Worm (Caenorhabditis elegans) whole organism, mixed stage, embryonic: Measurements from ENCODE around the gene T26H5.8.

Experiments used
- elt-3 ChIP-seq: fragments of 150-350 bp; optimal IDR thresholded peaks from 2 replicates; lab custom pipeline; 2014; ENCODE audit warnings: missing biosample characterization, missing genetic modification characterization
- lsy-2 ChIP-seq: fragments of 150-350 bp; optimal IDR thresholded peaks from 2 replicates; lab custom pipeline; 2014; ENCODE audit warnings: missing biosample characterization, missing genetic modification characterization
- nhr-12 ChIP-seq: fragments of 150-350 bp; optimal IDR thresholded peaks from 2 replicates; lab custom pipeline; 2014; ENCODE audit warnings: missing biosample characterization, missing genetic modification characterization
- nhr-237 ChIP-seq: fragments of 150-350 bp; optimal IDR thresholded peaks from 2 replicates; lab custom pipeline; 2014; ENCODE audit warnings: missing biosample characterization, missing genetic modification characterization
- snpc-4 ChIP-seq: fragments of 150-350 bp; optimal IDR thresholded peaks from 2 replicates; lab custom pipeline; 2014; ENCODE audit warnings: missing biosample characterization, missing genetic modification characterization
- unc-39 ChIP-seq: fragments of 150-350 bp; optimal IDR thresholded peaks from 2 replicates; lab custom pipeline; 2014; ENCODE audit warnings: missing biosample characterization, missing genetic modification characterization
- unc-62 ChIP-seq: fragments of 150-350 bp; optimal IDR thresholded peaks from 2 replicates; lab custom pipeline; 2014; ENCODE audit warnings: missing biosample characterization, missing genetic modification reagents, missing genetic modification characterization

ce11 chrV:15425368-15426091, 7.0 kb downstream of the T26H5.8 start, which contains the start of gene Y36E3A.2:
- TF ChIP-seq unc-39 (tag; lab: Kevin White, UChicago), result no peak
- no peak for TF ChIP-seq nhr-12 (tag; lab: Kevin White, UChicago)
- no peak for TF ChIP-seq nhr-237
- no peak for TF ChIP-seq unc-62
- TF ChIP-seq snpc-4 (tag; lab: Kevin White, UChicago), result no peak
- no peak for TF ChIP-seq elt-3 (tag; lab: Kevin White, UChicago)
- no peak for TF ChIP-seq lsy-2 (tag; lab: Kevin White, UChicago)
